Worm (Caenorhabditis elegans) whole organism, L1 larva: ENCODE data around the gene ZK721.4.

Source experiments
- C16A3.4 ChIP-seq: fragments of 150-350 bp; optimal IDR thresholded peaks from 2 replicates; lab custom pipeline; 2014; ENCODE audit warnings: missing biosample characterization, missing genetic modification characterization
- Y116A8C.19 ChIP-seq: sonication (generic microtip); optimal IDR thresholded peaks from 2 replicates; lab custom pipeline; 2016; ENCODE audit warnings: missing compliant biosample characterization, missing genetic modification characterization, borderline replicate concordance
- aly-2 ChIP-seq: fragments of 150-350 bp; optimal IDR thresholded peaks from 2 replicates; lab custom pipeline; 2014; ENCODE audit warnings: missing biosample characterization, missing genetic modification characterization
- ama-1 ChIP-seq: fragments of 150-350 bp; optimal IDR thresholded peaks from 2 replicates; lab custom pipeline; 2014
- blmp-1 ChIP-seq: fragments of 150-350 bp; optimal IDR thresholded peaks from 2 replicates; lab custom pipeline; 2014; ENCODE audit warnings: missing biosample characterization, missing genetic modification characterization
- ceh-63 ChIP-seq: fragments of 200-800 bp; sonication (Bioruptor generic); optimal IDR thresholded peaks from 2 replicates; lab custom pipeline; 2018; ENCODE audit warnings: mild to moderate bottlenecking, missing genetic modification characterization, missing compliant biosample characterization
- ceh-8 ChIP-seq: fragments of 200-800 bp; sonication (Bioruptor generic); optimal IDR thresholded peaks from 2 replicates; lab custom pipeline; 2018; ENCODE audit warnings: mild to moderate bottlenecking, missing genetic modification characterization, moderate library complexity, missing compliant biosample characterization
- ceh-88 ChIP-seq: fragments of 200-800 bp; sonication (Bioruptor generic); IDR thresholded peaks from 2 replicates; pipeline ENCODE4 v1.3.6; 2022; ENCODE audit warnings: missing genetic modification characterization, missing compliant biosample characterization
- ces-1 ChIP-seq: fragments of 150-350 bp; optimal IDR thresholded peaks from 2 replicates; lab custom pipeline; 2014; ENCODE audit warnings: missing biosample characterization, missing genetic modification reagents, missing genetic modification characterization
- dpl-1 ChIP-seq, 3 experiments: fragments of 150-350 bp in 2 of 3; sonication (generic microtip) in 1 of 3; optimal IDR thresholded peaks; 2 replicates each; lab custom pipeline; 2014 to 2017; ENCODE audit warnings: missing biosample characterization in 3 of 3, missing genetic modification characterization in 3 of 3, missing genetic modification reagents in 3 of 3
- dsc-1 ChIP-seq: sonication (generic microtip); optimal IDR thresholded peaks from 2 replicates; lab custom pipeline; 2016; ENCODE audit warnings: mild to moderate bottlenecking, missing genetic modification characterization, missing compliant biosample characterization
- efl-1 ChIP-seq, 4 experiments: fragments of 150-350 bp; optimal IDR thresholded peaks in 3 of 4; peaks in 1 of 4; 1 replicate in 1 of 4; 2 replicates in 3 of 4; lab custom pipeline; 2014; ENCODE audit warnings: missing biosample characterization in 2 of 4, missing genetic modification characterization in 2 of 4, missing genetic modification reagents in 2 of 4
- egl-27 ChIP-seq, 2 experiments: fragments of 150-350 bp in 1 of 2; sonication (generic microtip); optimal IDR thresholded peaks; 3 replicates each; lab custom pipeline; 2017 to 2018; ENCODE audit warnings: missing biosample characterization in 2 of 2, missing genetic modification characterization in 2 of 2, missing genetic modification reagents in 2 of 2
- ets-5 ChIP-seq: fragments of 200-800 bp; sonication (Bioruptor generic); IDR thresholded peaks from 2 replicates; pipeline ENCODE4 v1.3.6; 2022; ENCODE audit warnings: missing genetic modification characterization, missing compliant biosample characterization
- fkh-10 ChIP-seq: sonication (generic microtip); optimal IDR thresholded peaks from 2 replicates; lab custom pipeline; 2017; ENCODE audit warnings: missing biosample characterization, missing genetic modification reagents, missing genetic modification characterization
- fkh-4 ChIP-seq: sonication (generic microtip); optimal IDR thresholded peaks from 2 replicates; lab custom pipeline; 2016; ENCODE audit warnings: missing compliant biosample characterization, missing genetic modification characterization, borderline replicate concordance
- fos-1 ChIP-seq: fragments of 150-350 bp; optimal IDR thresholded peaks from 2 replicates; lab custom pipeline; 2014; ENCODE audit warnings: missing biosample characterization, missing genetic modification characterization
- grh-1 ChIP-seq: fragments of 200-800 bp; sonication (Bioruptor generic); IDR thresholded peaks from 2 replicates; pipeline ENCODE4 v1.3.6; 2022; ENCODE audit warnings: missing genetic modification reagents, missing genetic modification characterization, missing compliant biosample characterization
- hlh-17 ChIP-seq: fragments of 200-800 bp; sonication (Bioruptor generic); optimal IDR thresholded peaks from 2 replicates; lab custom pipeline; 2018; ENCODE audit warnings: missing genetic modification characterization, mild to moderate bottlenecking, missing compliant biosample characterization, moderate library complexity, borderline replicate concordance
- hpl-2 ChIP-seq: fragments of 150-350 bp; optimal IDR thresholded peaks from 2 replicates; lab custom pipeline; 2014; ENCODE audit warnings: missing biosample characterization, missing genetic modification reagents, missing genetic modification characterization
- irx-1 ChIP-seq: sonication (generic microtip); optimal IDR thresholded peaks from 2 replicates; lab custom pipeline; 2016; ENCODE audit warnings: missing genetic modification characterization, missing compliant biosample characterization
- isw-1 ChIP-seq: fragments of 200-800 bp; sonication (Bioruptor generic); IDR thresholded peaks from 2 replicates; pipeline ENCODE4 v1.3.6; 2022; ENCODE audit warnings: missing genetic modification characterization, missing compliant biosample characterization
- lin-14 ChIP-seq: fragments of 200-800 bp; sonication (Bioruptor generic); optimal IDR thresholded peaks from 2 replicates; lab custom pipeline; 2018; ENCODE audit warnings: mild to moderate bottlenecking, missing genetic modification characterization, moderate library complexity, missing compliant biosample characterization
- lin-15B ChIP-seq: fragments of 150-350 bp; sonication (generic microtip); optimal IDR thresholded peaks from 3 replicates; lab custom pipeline; 2014; ENCODE audit warnings: missing biosample characterization, missing genetic modification characterization
- lin-39 ChIP-seq: fragments of 150-350 bp; optimal IDR thresholded peaks from 2 replicates; lab custom pipeline; 2014; ENCODE audit warnings: missing biosample characterization, missing genetic modification reagents, missing genetic modification characterization
- lsy-2 ChIP-seq, 2 experiments: fragments of 150-350 bp; optimal IDR thresholded peaks; 2 replicates each; lab custom pipeline; 2014; ENCODE audit warnings: missing biosample characterization in 2 of 2, missing genetic modification characterization in 2 of 2
- mdl-1 ChIP-seq, 2 experiments: fragments of 150-350 bp; optimal IDR thresholded peaks; 2 replicates each; lab custom pipeline; 2014 to 2017; ENCODE audit warnings: missing biosample characterization in 2 of 2, missing genetic modification characterization in 2 of 2, inconsistent platforms in 1 of 2
- mep-1 ChIP-seq: fragments of 150-350 bp; optimal IDR thresholded peaks from 2 replicates; lab custom pipeline; 2014; ENCODE audit warnings: missing biosample characterization, missing genetic modification characterization
- nhr-11 ChIP-seq: fragments of 150-350 bp; optimal IDR thresholded peaks from 2 replicates; lab custom pipeline; 2014; ENCODE audit warnings: missing biosample characterization, missing genetic modification characterization
- nhr-12 ChIP-seq: sonication (generic microtip); optimal IDR thresholded peaks from 2 replicates; lab custom pipeline; 2017; ENCODE audit warnings: missing biosample characterization, missing genetic modification characterization
- nhr-20 ChIP-seq: sonication (generic microtip); optimal IDR thresholded peaks from 2 replicates; lab custom pipeline; 2016; ENCODE audit warnings: mild to moderate bottlenecking, missing genetic modification characterization, missing compliant biosample characterization
- nhr-71 ChIP-seq: sonication (generic microtip); optimal IDR thresholded peaks from 2 replicates; lab custom pipeline; 2016; ENCODE audit warnings: mild to moderate bottlenecking, missing genetic modification characterization, moderate library complexity, missing compliant biosample characterization
- nhr-76 ChIP-seq: sonication (generic microtip); optimal IDR thresholded peaks from 2 replicates; lab custom pipeline; 2017; ENCODE audit warnings: missing biosample characterization, missing genetic modification characterization
- nhr-84 ChIP-seq: sonication (generic microtip); optimal IDR thresholded peaks from 2 replicates; lab custom pipeline; 2017; ENCODE audit warnings: missing biosample characterization, missing genetic modification characterization
- nhr-85 ChIP-seq: sonication (generic microtip); peaks from one replicate; lab custom pipeline; 2016; ENCODE audit warnings: missing genetic modification characterization, inconsistent platforms, missing compliant biosample characterization
- pax-3 ChIP-seq: fragments of 200-800 bp; sonication (Bioruptor generic); optimal IDR thresholded peaks from 2 replicates; lab custom pipeline; 2018; ENCODE audit warnings: mild to moderate bottlenecking, missing genetic modification characterization, moderate library complexity, missing compliant biosample characterization
- rnt-1 ChIP-seq: sonication (generic microtip); optimal IDR thresholded peaks from 2 replicates; lab custom pipeline; 2016; ENCODE audit warnings: mild to moderate bottlenecking, missing genetic modification characterization, moderate library complexity, missing compliant biosample characterization
- skn-1 ChIP-seq: fragments of 150-350 bp; optimal IDR thresholded peaks from 2 replicates; lab custom pipeline; 2014; ENCODE audit warnings: missing biosample characterization, missing genetic modification characterization
- snpc-4 ChIP-seq: fragments of 150-350 bp; optimal IDR thresholded peaks from 2 replicates; lab custom pipeline; 2014; ENCODE audit warnings: missing biosample characterization, missing genetic modification characterization
- snu-23 ChIP-seq: sonication (generic microtip); optimal IDR thresholded peaks from 2 replicates; lab custom pipeline; 2016; ENCODE audit warnings: missing genetic modification characterization, missing compliant biosample characterization
- sptf-1 ChIP-seq: fragments of 150-350 bp; optimal IDR thresholded peaks from 2 replicates; lab custom pipeline; 2014; ENCODE audit warnings: missing biosample characterization, missing genetic modification characterization
- sup-37 ChIP-seq: fragments of 200-800 bp; sonication (Bioruptor generic); optimal IDR thresholded peaks from 2 replicates; lab custom pipeline; 2018; ENCODE audit warnings: mild to moderate bottlenecking, missing genetic modification characterization, missing compliant biosample characterization
- swsn-7 ChIP-seq: sonication (generic microtip); optimal IDR thresholded peaks from 2 replicates; lab custom pipeline; 2016; ENCODE audit warnings: missing genetic modification characterization, missing compliant biosample characterization
- unc-130 ChIP-seq: fragments of 150-350 bp; optimal IDR thresholded peaks from 2 replicates; lab custom pipeline; 2017; ENCODE audit warnings: missing biosample characterization, missing genetic modification characterization, inconsistent platforms
- unc-62 ChIP-seq: fragments of 150-350 bp; optimal IDR thresholded peaks from 2 replicates; lab custom pipeline; 2014; ENCODE audit warnings: missing biosample characterization, missing genetic modification reagents, missing genetic modification characterization
- vab-15 ChIP-seq: sonication (generic microtip); optimal IDR thresholded peaks from 2 replicates; lab custom pipeline; 2017; ENCODE audit warnings: missing genotype, mild to moderate bottlenecking, missing genetic modification characterization, missing compliant biosample characterization
- zag-1 ChIP-seq: fragments of 150-350 bp; optimal IDR thresholded peaks from 2 replicates; lab custom pipeline; 2014; ENCODE audit warnings: missing biosample characterization, missing genetic modification characterization
- ztf-11 ChIP-seq, 2 experiments: sonication (generic microtip); optimal IDR thresholded peaks; 2 replicates each; lab custom pipeline; 2016 to 2017; ENCODE audit warnings: missing genetic modification characterization in 2 of 2, missing biosample characterization in 1 of 2, missing compliant biosample characterization in 1 of 2

Gene ZK721.4

ce11 chrX:8789014-8789506 lies 10.4 kb downstream of the ZK721.4 start, which contains the start of gene unc-27 (continued):
- no peak for TF ChIP-seq nhr-76 (tag; lab: Kevin White, UChicago)
- TF ChIP-seq isw-1 (GFP tag; lab: Robert Waterston, UW), result no peak
- no peak for TF ChIP-seq nhr-12
- no peak for TF ChIP-seq grh-1
- peak; percentile 15 for TF ChIP-seq lin-39 (tag; lab: Kevin White, UChicago)
- no peak for TF ChIP-seq aly-2 (tag; lab: Kevin White, UChicago)
- no peak for TF ChIP-seq ets-5 (GFP tag; lab: Robert Waterston, UW)
- TF ChIP-seq ceh-8 (GFP tag; lab: Kevin White, UChicago), result no peak
- no peak for TF ChIP-seq nhr-85 (tag; lab: Kevin White, UChicago)
- TF ChIP-seq rnt-1 (tag; lab: Kevin White, UChicago), result peak; percentile 81
- TF ChIP-seq swsn-7 (tag; lab: Kevin White, UChicago), result no peak
- TF ChIP-seq lin-15B (tag; lab: Kevin White, UChicago), result no peak
- peak in 1 of 2 experiments; percentile 23 for TF ChIP-seq lsy-2 (tag; optimal IDR thresholded peaks at IDR 0.05; lab: Kevin White, UChicago)
- no peak for TF ChIP-seq hpl-2 (GFP tag; lab: Kevin White, UChicago)
- no peak for TF ChIP-seq fkh-10 (GFP tag; lab: Kevin White, UChicago)
- TF ChIP-seq nhr-20, result peak; percentile 20
- no peak for TF ChIP-seq Y116A8C.19 (tag; lab: Kevin White, UChicago)
- TF ChIP-seq fkh-4, result peak; percentile 37
- no peak for TF ChIP-seq nhr-11 (tag; lab: Kevin White, UChicago)
- TF ChIP-seq irx-1 (tag; lab: Kevin White, UChicago), result no peak
- TF ChIP-seq vab-15 (tag; lab: Kevin White, UChicago), result no peak

- no peak for TF ChIP-seq lsy-2 (tag; optimal IDR thresholded peaks at IDR 0.05; lab: Kevin White, UChicago)
- no peak for TF ChIP-seq skn-1 (tag; lab: Kevin White, UChicago)
- TF ChIP-seq ceh-88 (GFP tag; lab: Robert Waterston, UW), result no peak
- TF ChIP-seq swsn-7 (tag; lab: Kevin White, UChicago), result no peak
- TF ChIP-seq unc-130 (tag; lab: Kevin White, UChicago), result no peak
- no peak for TF ChIP-seq ama-1 (lab: Kevin White, UChicago)
- no peak for TF ChIP-seq snpc-4
- TF ChIP-seq rnt-1 (tag; lab: Kevin White, UChicago), result no peak
- TF ChIP-seq ces-1 (GFP tag; lab: Kevin White, UChicago), result no peak
- TF ChIP-seq nhr-76 (tag; lab: Kevin White, UChicago), result no peak
- TF ChIP-seq snu-23 (GFP tag; lab: Kevin White, UChicago), result no peak
- no peak for TF ChIP-seq C16A3.4 (tag; lab: Kevin White, UChicago)
- TF ChIP-seq pax-3, result no peak
- TF ChIP-seq fos-1 (tag; lab: Kevin White, UChicago), result no peak
- no peak for TF ChIP-seq sup-37 (GFP tag; lab: Kevin White, UChicago)
Observed at ce11 chrX:8790093-8790492, 11.4 kb downstream of the ZK721.4 start.

DNA sequence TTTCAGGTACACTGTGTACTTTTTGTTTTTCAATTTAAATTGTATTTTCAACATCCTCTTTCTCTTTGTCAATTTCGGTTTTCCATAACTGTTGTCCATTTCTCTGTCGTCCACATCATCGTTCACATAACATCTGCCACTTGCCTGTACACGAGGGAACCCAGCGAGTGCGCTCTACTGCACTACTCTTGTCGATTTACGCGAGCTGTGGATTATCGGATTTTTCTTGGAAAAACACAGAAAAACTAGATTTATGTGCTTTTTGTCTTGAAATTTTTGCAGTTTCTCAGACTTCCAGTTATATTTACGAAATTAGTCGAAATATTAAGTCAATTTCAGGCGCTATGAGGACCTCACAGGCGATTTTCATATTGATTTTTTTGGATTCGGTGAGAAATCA lies 13.2 kb downstream of the ZK721.4 start, which contains the start of gene chup-1:
Gene chup-1, plus strand, starts transcription at position 340 of the 400 bp plus-strand sequence.
- no peak for TF ChIP-seq nhr-12
- no peak for TF ChIP-seq sptf-1
- TF ChIP-seq C16A3.4 (tag; lab: Kevin White, UChicago), result peak; percentile 49
- no peak for TF ChIP-seq hlh-17 (GFP tag; lab: Kevin White, UChicago)
- peak; percentile 18 to 35 for TF ChIP-seq efl-1 (optimal IDR thresholded peaks at IDR 0.05; lab: Kevin White, UChicago)
- peak in 1 of 2 experiments; percentile 83 for TF ChIP-seq efl-1 (GFP tag; optimal IDR thresholded peaks at IDR 0.05 in 1 of 2; lab: Kevin White, UChicago)
- no peak for TF ChIP-seq ces-1 (GFP tag; lab: Kevin White, UChicago)
- TF ChIP-seq dsc-1 (tag; lab: Kevin White, UChicago), result no peak
- no peak for TF ChIP-seq unc-62
- no peak for TF ChIP-seq ets-5 (GFP tag; lab: Robert Waterston, UW)
- TF ChIP-seq blmp-1 (tag; lab: Kevin White, UChicago), result peak; percentile 73
- no peak for TF ChIP-seq mep-1 (tag; lab: Kevin White, UChicago)
- no peak for TF ChIP-seq pax-3
- peak; percentile 64 for TF ChIP-seq lin-14 (GFP tag; lab: Kevin White, UChicago)
- no peak for TF ChIP-seq ama-1 (lab: Kevin White, UChicago)
- TF ChIP-seq ztf-11 (tag; optimal IDR thresholded peaks at IDR 0.05; lab: Kevin White, UChicago), result no peak
- TF ChIP-seq dpl-1 (GFP tag; optimal IDR thresholded peaks at IDR 0.05; lab: Kevin White, UChicago), result peak in 1 of 3 experiments; percentile 48
- no peak for TF ChIP-seq ceh-63
- TF ChIP-seq egl-27 (tag; optimal IDR thresholded peaks at IDR 0.05; lab: Kevin White, UChicago), result no peak
- TF ChIP-seq isw-1 (GFP tag; lab: Robert Waterston, UW), result no peak
- no peak for TF ChIP-seq fkh-4
- TF ChIP-seq nhr-84 (tag; lab: Kevin White, UChicago), result no peak
- no peak for TF ChIP-seq unc-130 (tag; lab: Kevin White, UChicago)
- TF ChIP-seq irx-1 (tag; lab: Kevin White, UChicago), result no peak
- TF ChIP-seq nhr-71 (tag; lab: Kevin White, UChicago), result peak; percentile 34
- peak in 1 of 2 experiments; percentile 37 for TF ChIP-seq mdl-1 (tag; optimal IDR thresholded peaks at IDR 0.05; lab: Kevin White, UChicago)
- TF ChIP-seq zag-1, result no peak
